Worm (Caenorhabditis elegans): Measurements from ENCODE around the gene chil-4.

chil-4 gene

DNA sequence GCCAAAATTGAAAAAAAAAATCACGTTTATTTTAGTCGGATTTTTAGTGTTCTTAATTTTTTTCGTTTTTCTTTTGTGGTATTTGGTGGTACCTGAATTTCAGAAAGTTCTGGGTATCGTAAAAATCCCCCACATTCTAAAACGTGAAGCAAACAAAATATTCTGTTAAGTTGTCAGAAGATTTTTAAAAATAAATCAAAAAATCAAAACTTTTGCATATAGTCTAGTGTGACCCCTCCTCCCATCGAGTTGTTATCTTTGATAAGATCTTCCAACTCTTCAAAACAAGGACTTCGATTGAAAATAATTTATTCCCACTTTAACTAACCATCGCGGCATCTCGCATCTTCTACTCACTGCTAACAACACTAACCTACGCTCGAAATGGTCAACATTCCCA, 26.4 kb downstream of the chil-4 start, which contains the start of gene ZK938.1:
Gene ZK938.1 (plus strand): TSS at position 301 of the 400 bp plus-strand sequence.
- TF ChIP-seq skn-1 (tag; optimal IDR thresholded peaks at IDR 0.05) (no peak), ceh-82 (tag; optimal IDR thresholded peaks at IDR 0.05) (no peak), nhr-28 (tag; optimal IDR thresholded peaks at IDR 0.05) (no peak), fkh-2 (tag; optimal IDR thresholded peaks at IDR 0.05) (no peak)

- TF ChIP-seq ztf-4 (tag; optimal IDR thresholded peaks at IDR 0.05) (no peak), egl-27 (tag; optimal IDR thresholded peaks at IDR 0.05) (no peak), daf-12 (tag; optimal IDR thresholded peaks at IDR 0.05) (no peak), ceh-82 (tag; optimal IDR thresholded peaks at IDR 0.05) (no peak), egl-5 (tag; optimal IDR thresholded peaks at IDR 0.05) (no peak), nhr-76 (tag; optimal IDR thresholded peaks at IDR 0.05) (no peak), nhr-67 (tag; optimal IDR thresholded peaks at IDR 0.05) (no peak), ZK546.5 (tag; optimal IDR thresholded peaks at IDR 0.05) (no peak)
These were observed 27.0 kb downstream of the chil-4 start for ce11 chrII:9828502-9828901.

DNA sequence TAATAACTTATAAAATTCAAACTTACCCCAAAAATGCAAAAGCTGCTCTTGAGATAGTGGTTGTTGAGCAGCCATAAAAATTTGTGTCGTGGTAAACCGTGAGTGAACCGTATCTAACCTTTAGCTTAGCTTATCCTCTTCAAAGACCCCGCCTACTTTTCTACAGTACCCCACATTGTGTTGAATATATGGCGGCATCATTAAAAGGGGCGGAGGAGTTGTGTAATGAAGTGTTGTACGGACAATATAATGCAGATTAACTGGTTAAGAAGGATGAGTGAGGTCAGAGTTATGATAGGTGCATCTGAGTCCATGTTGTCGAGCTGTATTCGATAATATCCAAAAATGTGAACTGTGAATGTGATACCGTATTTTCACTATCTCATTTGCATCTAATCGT, 27.7 kb downstream of the chil-4 start, which contains the start of gene eyg-1:
Gene eyg-1 (minus strand): TSS at position 101 of the 400 bp plus-strand sequence.
- TF ChIP-seq eor-1 (tag; optimal IDR thresholded peaks at IDR 0.05) (no peak), lin-15B (tag; optimal IDR thresholded peaks at IDR 0.05) (no peak), elt-2 (tag; optimal IDR thresholded peaks at IDR 0.05) (no peak), lsy-12 (tag; optimal IDR thresholded peaks at IDR 0.05) (no peak), ztf-11 (tag; optimal IDR thresholded peaks at IDR 0.05) (no peak), nhr-25 (tag; optimal IDR thresholded peaks at IDR 0.05) (no peak), ceh-9 (tag; optimal IDR thresholded peaks at IDR 0.05) (no peak), egl-5 (tag; optimal IDR thresholded peaks at IDR 0.05) (no peak), nhr-43 (tag; optimal IDR thresholded peaks at IDR 0.05; ENCODE audit: poor library complexity, severe bottlenecking) (no peak), ceh-28 (tag; optimal IDR thresholded peaks at IDR 0.05) (no peak), elt-3 (tag; optimal IDR thresholded peaks at IDR 0.05) (no peak), nhr-11 (tag; optimal IDR thresholded peaks at IDR 0.05) (no peak), ZK546.5 (tag; optimal IDR thresholded peaks at IDR 0.05) (no peak), unc-39 (tag; optimal IDR thresholded peaks at IDR 0.05) (no peak), nfya-1 (tag; optimal IDR thresholded peaks at IDR 0.05; ENCODE audit: insufficient read depth) (no peak), tbx-2 (tag; optimal IDR thresholded peaks at IDR 0.05) (no peak)

DNA sequence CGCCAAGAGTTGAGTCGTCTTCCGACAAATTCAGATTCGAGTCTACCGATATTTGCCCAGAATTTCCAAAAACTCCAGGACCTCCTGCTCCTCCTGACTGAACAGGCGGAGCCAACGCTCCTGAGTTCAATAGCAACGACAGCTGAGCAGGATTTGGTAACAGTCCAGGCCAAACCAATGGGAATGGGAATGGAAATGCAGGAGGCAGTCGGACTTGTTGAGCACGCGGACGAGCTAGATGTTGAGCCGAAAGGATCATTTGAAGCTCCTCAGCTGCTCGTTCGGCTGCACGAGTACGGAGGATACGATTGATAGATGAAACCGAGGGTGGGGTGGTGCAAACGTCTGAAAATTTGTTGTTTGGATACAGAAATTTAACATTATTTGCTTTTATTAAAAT, 28.6 kb downstream of the chil-4 start:
- no peak for TF ChIP-seq pha-4 (tag; optimal IDR thresholded peaks at IDR 0.05)
- no peak for TF ChIP-seq sea-2 (GFP tag; optimal IDR thresholded peaks at IDR 0.05)
- TF ChIP-seq ama-1 (optimal IDR thresholded peaks at IDR 0.05) = no peak
- TF ChIP-seq mml-1 (tag; optimal IDR thresholded peaks at IDR 0.05) = no peak
- no peak for TF ChIP-seq elt-3 (tag; optimal IDR thresholded peaks at IDR 0.05)

DNA sequence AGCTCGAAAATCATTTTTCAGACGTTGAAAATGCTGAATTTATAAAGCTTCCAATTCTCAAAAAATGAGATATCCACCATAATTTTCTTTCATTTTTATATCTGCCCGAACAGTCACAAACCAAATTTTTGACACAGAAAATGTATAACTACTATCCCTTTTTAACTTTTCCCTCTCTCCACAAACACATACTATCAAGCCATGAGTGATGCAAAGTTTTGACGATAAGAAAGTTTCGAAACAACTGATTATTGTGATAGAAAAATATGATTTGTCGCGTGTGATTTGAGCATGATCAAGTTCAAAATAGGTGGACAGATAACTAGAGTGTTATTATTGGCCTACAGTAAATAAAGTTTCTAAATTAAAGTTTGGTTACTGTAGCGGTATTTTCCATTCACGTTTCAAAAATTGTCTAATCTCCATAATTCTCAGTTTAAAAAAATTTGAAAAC, 48.0 kb downstream of the chil-4 start, which contains the start of gene cyp-13A8:
Gene cyp-13A8 (minus strand): TSS at position 51 of the 454 bp plus-strand sequence.
- TF ChIP-seq elt-3 (tag; optimal IDR thresholded peaks at IDR 0.05) = peak in 1 of 3 experiments; percentile 14
- TF ChIP-seq egl-27 (tag; optimal IDR thresholded peaks at IDR 0.05) = no peak
- TF ChIP-seq pqm-1 (tag; optimal IDR thresholded peaks at IDR 0.05) = peak; percentile 89
- no peak for TF ChIP-seq ceh-16 (tag; optimal IDR thresholded peaks at IDR 0.05)
- TF ChIP-seq elt-2 (tag; optimal IDR thresholded peaks at IDR 0.05) = peak; percentile 74

All from whole organism, L3 larva.